Fruit fly (Drosophila melanogaster) whole organism, embryonic: ENCODE results near the gene hook.

Experiments used
- Antp ChIP-seq: fragments of 200-800 bp; sonication (Bioruptor generic); optimal IDR thresholded peaks from 3 replicates; lab custom pipeline; 2016; ENCODE audit warnings: missing biosample characterization, missing genetic modification characterization
- Atf-2 ChIP-seq: fragments of 200-800 bp; sonication (Bioruptor generic); optimal IDR thresholded peaks from 2 replicates; lab custom pipeline; 2016; ENCODE audit warnings: missing biosample characterization, missing genetic modification characterization
- Bdp1 ChIP-seq: fragments of 200-800 bp; sonication (Bioruptor generic); optimal IDR thresholded peaks from 3 replicates; lab custom pipeline; 2016; ENCODE audit warnings: missing biosample characterization, missing genetic modification characterization
- Bgb ChIP-seq: fragments of 200-800 bp; sonication (Bioruptor generic); IDR thresholded peaks from 2 replicates; pipeline ENCODE4 v1.3.6; 2022; ENCODE audit warnings: missing biosample characterization, missing genetic modification characterization; ENCODE audit not compliant: partially characterized antibody
- C15 ChIP-seq: fragments of 200-800 bp; sonication (Bioruptor generic); IDR thresholded peaks from 3 replicates; pipeline ENCODE4 v1.3.6; 2022; ENCODE audit warnings: missing biosample characterization, missing genetic modification characterization
- CG11093 ChIP-seq: fragments of 200-800 bp; sonication (Bioruptor generic); IDR thresholded peaks from 3 replicates; pipeline ENCODE4 v1.3.6; 2022; ENCODE audit warnings: missing biosample characterization, missing genetic modification characterization
- CG11247 ChIP-seq: fragments of 200-800 bp; sonication (Bioruptor generic); IDR thresholded peaks from 2 replicates; pipeline ENCODE4 v1.3.6; 2022; ENCODE audit warnings: missing biosample characterization, missing genetic modification characterization
- CG11723 ChIP-seq: fragments of 200-800 bp; sonication (Bioruptor generic); optimal IDR thresholded peaks from 2 replicates; lab custom pipeline; 2017; ENCODE audit warnings: missing biosample characterization, mild to moderate bottlenecking, missing genetic modification characterization
- CG12071 ChIP-seq: fragments of 200-800 bp; sonication (Bioruptor generic); optimal IDR thresholded peaks from 3 replicates; lab custom pipeline; 2018; ENCODE audit warnings: missing biosample characterization, mild to moderate bottlenecking, missing genetic modification characterization
- CG12104 ChIP-seq: fragments of 200-800 bp; sonication (Bioruptor generic); optimal IDR thresholded peaks from 3 replicates; lab custom pipeline; 2016; ENCODE audit warnings: missing biosample characterization, missing genetic modification characterization
- CG13424 ChIP-seq: fragments of 200-800 bp; sonication (Bioruptor generic); optimal IDR thresholded peaks from 2 replicates; lab custom pipeline; 2019; ENCODE audit warnings: missing biosample characterization, mild to moderate bottlenecking, missing genetic modification characterization, moderate library complexity
- CG14441 ChIP-seq: fragments of 200-800 bp; sonication (Bioruptor generic); IDR thresholded peaks from 2 replicates; pipeline ENCODE4 v1.3.6; 2022; ENCODE audit warnings: missing biosample characterization, missing genetic modification characterization
- CG14667 ChIP-seq: fragments of 200-800 bp; sonication (Bioruptor generic); IDR thresholded peaks from 2 replicates; pipeline ENCODE4 v1.3.6; 2022; ENCODE audit warnings: missing biosample characterization, missing genetic modification characterization
- CG16779 ChIP-seq: fragments of 200-800 bp; sonication (Bioruptor generic); IDR thresholded peaks from 2 replicates; pipeline ENCODE4 v1.3.6; 2022; ENCODE audit warnings: missing biosample characterization, missing genetic modification characterization
- CG1792 ChIP-seq: fragments of 200-800 bp; sonication (Bioruptor generic); optimal IDR thresholded peaks from 2 replicates; lab custom pipeline; 2016; ENCODE audit warnings: missing biosample characterization, missing genetic modification characterization
- CG18599 ChIP-seq: fragments of 200-800 bp; sonication (Bioruptor generic); optimal IDR thresholded peaks from 3 replicates; lab custom pipeline; 2017; ENCODE audit warnings: missing biosample characterization, missing genetic modification characterization, mild to moderate bottlenecking, moderate library complexity, missing genetic modification reagents
- CG18764 ChIP-seq: fragments of 200-800 bp; sonication (Bioruptor generic); optimal IDR thresholded peaks from 3 replicates; lab custom pipeline; 2016; ENCODE audit warnings: missing biosample characterization, missing genetic modification characterization
- CG2875 ChIP-seq: fragments of 200-800 bp; sonication (Bioruptor generic); optimal IDR thresholded peaks from 2 replicates; lab custom pipeline; 2017; ENCODE audit warnings: missing biosample characterization, mild to moderate bottlenecking, missing genetic modification characterization, missing genetic modification reagents
- CG31224 ChIP-seq: fragments of 200-800 bp; sonication (Bioruptor generic); IDR thresholded peaks from 2 replicates; pipeline ENCODE4 v1.3.6; 2022; ENCODE audit warnings: missing biosample characterization, missing genetic modification characterization
- CG31365 ChIP-seq: fragments of 200-800 bp; sonication (Bioruptor generic); optimal IDR thresholded peaks from 2 replicates; lab custom pipeline; 2018; ENCODE audit warnings: missing biosample characterization, mild to moderate bottlenecking, missing genetic modification characterization
- CG32767 ChIP-seq: fragments of 200-800 bp; sonication (Bioruptor generic); IDR thresholded peaks from 2 replicates; pipeline ENCODE4 v1.3.6; 2022; ENCODE audit warnings: missing biosample characterization, missing genetic modification characterization
- CG4328 ChIP-seq: fragments of 200-800 bp; sonication (Bioruptor generic); optimal IDR thresholded peaks from 3 replicates; lab custom pipeline; 2017; ENCODE audit warnings: missing biosample characterization, missing genetic modification reagents, missing genetic modification characterization
- CG4707 ChIP-seq: fragments of 200-800 bp; sonication (Bioruptor generic); optimal IDR thresholded peaks from 2 replicates; lab custom pipeline; 2018; ENCODE audit warnings: missing biosample characterization, mild to moderate bottlenecking, missing genetic modification characterization, moderate library complexity
- CG7271 ChIP-seq: fragments of 200-800 bp; sonication (Bioruptor generic); optimal IDR thresholded peaks from 2 replicates; lab custom pipeline; 2018; ENCODE audit warnings: missing biosample characterization, mild to moderate bottlenecking, missing genetic modification characterization, moderate library complexity
- CG9437 ChIP-seq: fragments of 200-800 bp; sonication (Bioruptor generic); optimal IDR thresholded peaks from 2 replicates; lab custom pipeline; 2018; ENCODE audit warnings: missing biosample characterization, mild to moderate bottlenecking, missing genetic modification characterization
- Camta ChIP-seq: fragments of 200-800 bp; sonication (Bioruptor generic); optimal IDR thresholded peaks from 2 replicates; lab custom pipeline; 2016; ENCODE audit warnings: missing biosample characterization, missing genetic modification characterization
- ERR ChIP-seq: fragments of 200-800 bp; sonication (Bioruptor generic); optimal IDR thresholded peaks from 2 replicates; lab custom pipeline; 2016; ENCODE audit warnings: missing biosample characterization, missing genetic modification characterization
- Ets65A ChIP-seq: fragments of 200-800 bp; sonication (Bioruptor generic); peaks from one replicate; lab custom pipeline; 2016; ENCODE audit warnings: missing biosample characterization, missing genetic modification characterization
- H2.0 ChIP-seq: fragments of 200-800 bp; sonication (Bioruptor generic); IDR thresholded peaks from 2 replicates; pipeline ENCODE4 v1.3.6; 2022; ENCODE audit warnings: missing biosample characterization, missing genetic modification characterization
- Hr39 ChIP-seq: fragments of >200 bp; optimal IDR thresholded peaks from 2 replicates; lab custom pipeline; 2017
- Hr51 ChIP-seq, 2 experiments: fragments of 200-800 bp; sonication (Bioruptor generic); optimal IDR thresholded peaks; 2 replicates in 1 of 2; 3 replicates in 1 of 2; lab custom pipeline; 2016 to 2018; ENCODE audit warnings: missing biosample characterization in 2 of 2, missing genetic modification characterization in 2 of 2, mild to moderate bottlenecking in 1 of 2, moderate library complexity in 1 of 2
- Meics ChIP-seq: fragments of 200-800 bp; sonication (Bioruptor generic); optimal IDR thresholded peaks from 2 replicates; lab custom pipeline; 2017; ENCODE audit warnings: missing biosample characterization, mild to moderate bottlenecking, missing genetic modification characterization
- Nf-YC ChIP-seq: fragments of 200-800 bp; optimal IDR thresholded peaks from 3 replicates; lab custom pipeline; 2019; ENCODE audit warnings: missing biosample characterization, mild to moderate bottlenecking, missing genetic modification characterization, moderate library complexity
- Opbp ChIP-seq: fragments of 200-800 bp; sonication (Bioruptor generic); IDR thresholded peaks from 3 replicates; pipeline ENCODE4 v1.3.6; 2022; ENCODE audit warnings: missing biosample characterization, missing genetic modification characterization; ENCODE audit not compliant: partially characterized antibody
- Tbp ChIP-seq: fragments of >200 bp; optimal IDR thresholded peaks from 2 replicates; lab custom pipeline; 2018; ENCODE audit warnings: missing biosample characterization, missing genetic modification characterization
- az2 ChIP-seq: fragments of 200-800 bp; sonication (Bioruptor generic); optimal IDR thresholded peaks from 3 replicates; lab custom pipeline; 2016; ENCODE audit warnings: missing biosample characterization, missing genetic modification characterization
- chm ChIP-seq: fragments of 200-800 bp; sonication (Bioruptor generic); IDR thresholded peaks from 2 replicates; pipeline ENCODE4 v1.3.6; 2022; ENCODE audit warnings: missing biosample characterization, missing genetic modification characterization
- cwo ChIP-seq: fragments of 200-800 bp; sonication (Bioruptor generic); optimal IDR thresholded peaks from 3 replicates; lab custom pipeline; 2017; ENCODE audit warnings: missing biosample characterization, missing genetic modification characterization, mild to moderate bottlenecking, moderate library complexity, missing genetic modification reagents
- en ChIP-seq: fragments of 200-800 bp; sonication (Bioruptor generic); optimal IDR thresholded peaks from 2 replicates; lab custom pipeline; 2016; ENCODE audit warnings: missing biosample characterization, missing genetic modification characterization
- ewg ChIP-seq: fragments of 200-800 bp; sonication (Bioruptor generic); optimal IDR thresholded peaks from 3 replicates; lab custom pipeline; 2017; ENCODE audit warnings: mild to moderate bottlenecking, missing biosample characterization, missing genetic modification reagents, missing genetic modification characterization
- eyg ChIP-seq: fragments of 200-800 bp; sonication (Bioruptor generic); optimal IDR thresholded peaks from 3 replicates; lab custom pipeline; 2016; ENCODE audit warnings: missing biosample characterization, missing genetic modification characterization
- gcm ChIP-seq: fragments of 200-800 bp; sonication (Bioruptor generic); optimal IDR thresholded peaks from 2 replicates; lab custom pipeline; 2019; ENCODE audit warnings: missing biosample characterization, mild to moderate bottlenecking, missing genetic modification characterization, moderate library complexity
- gcm2 ChIP-seq: fragments of 200-800 bp; sonication (Bioruptor generic); optimal IDR thresholded peaks from 2 replicates; lab custom pipeline; 2016; ENCODE audit warnings: missing biosample characterization, missing genetic modification characterization
- her ChIP-seq: fragments of 200-800 bp; sonication (Bioruptor generic); optimal IDR thresholded peaks from 2 replicates; lab custom pipeline; 2016; ENCODE audit warnings: missing biosample characterization, missing genetic modification characterization
- kah ChIP-seq: fragments of 200-800 bp; sonication (Bioruptor generic); optimal IDR thresholded peaks from 2 replicates; lab custom pipeline; 2018; ENCODE audit warnings: missing biosample characterization, mild to moderate bottlenecking, missing genetic modification characterization
- nerfin-1 ChIP-seq: fragments of 200-800 bp; sonication (Bioruptor generic); optimal IDR thresholded peaks from 3 replicates; lab custom pipeline; 2019; ENCODE audit warnings: missing biosample characterization, mild to moderate bottlenecking, missing genetic modification characterization, moderate library complexity
- sd ChIP-seq: fragments of 200-800 bp; sonication (Bioruptor generic); optimal IDR thresholded peaks from 3 replicates; lab custom pipeline; 2018; ENCODE audit warnings: missing biosample characterization, mild to moderate bottlenecking, missing genetic modification characterization, moderate library complexity
- seq ChIP-seq: fragments of 200-800 bp; sonication (Bioruptor generic); IDR thresholded peaks from 2 replicates; pipeline ENCODE4 v1.3.6; 2022; ENCODE audit warnings: missing biosample characterization, missing genetic modification characterization
- slp2 ChIP-seq: fragments of 200-800 bp; sonication (Bioruptor generic); optimal IDR thresholded peaks from 2 replicates; lab custom pipeline; 2016; ENCODE audit warnings: missing biosample characterization, missing genetic modification characterization
- trh ChIP-seq: fragments of 200-800 bp; sonication (Bioruptor generic); optimal IDR thresholded peaks from 2 replicates; lab custom pipeline; 2016; ENCODE audit warnings: missing biosample characterization, missing genetic modification characterization

The hook gene

dm6 chr2L:19023972-19024743 lies 9.1 kb downstream of the hook start (continued):
- 0 out of 2 replicates have a peak, but pooled peaks have one; percentile 16 for TF ChIP-seq chm
- peak; percentile 87 for TF ChIP-seq CG13424 (tag; lab: Kevin White, UChicago)
- no peak for TF ChIP-seq CG16779
- no peak for TF ChIP-seq CG31365
- peak; percentile 12 for TF ChIP-seq CG18764 (GFP tag; lab: Kevin White, UChicago)
- no peak for TF ChIP-seq Antp (GFP tag; lab: Kevin White, UChicago)
- no peak for TF ChIP-seq gcm2 (GFP tag; lab: Kevin White, UChicago)
- TF ChIP-seq nerfin-1, result peak; percentile 63
- TF ChIP-seq Bgb (GFP tag; lab: Robert Waterston, UW), result no peak; the same call in 1 of the 2 replicates
- no peak for TF ChIP-seq CG14441 (GFP tag; lab: Robert Waterston, UW)
- peak; percentile 38 for TF ChIP-seq ewg (GFP tag; lab: Kevin White, UChicago)
- peak; percentile 62 for TF ChIP-seq CG9437 (GFP tag; lab: Kevin White, UChicago)
- TF ChIP-seq C15 (GFP tag; lab: Robert Waterston, UW), result no peak
- TF ChIP-seq CG31224 (GFP tag; lab: Robert Waterston, UW), result no peak
- TF ChIP-seq H2.0, result peak; percentile 29; the same call in 1 of the 2 replicates
- peak; percentile 92 for TF ChIP-seq CG18599 (GFP tag; lab: Kevin White, UChicago)
- no peak for TF ChIP-seq Opbp
- peak; percentile 55; the same call in 1 of the 2 replicates for TF ChIP-seq seq (GFP tag; lab: Robert Waterston, UW)
- TF ChIP-seq Meics (GFP tag; lab: Kevin White, UChicago), result peak; percentile 86
- TF ChIP-seq Tbp (GFP tag; lab: Kevin White, UChicago), result no peak
- peak; percentile 60 for TF ChIP-seq sd
- no peak for TF ChIP-seq CG11247
- TF ChIP-seq CG4328 (GFP tag; lab: Kevin White, UChicago), result peak; percentile 73
- no peak for TF ChIP-seq CG7271 (tag; lab: Kevin White, UChicago)
- TF ChIP-seq CG12104, result peak; percentile 33
- peak; percentile 89 for TF ChIP-seq Ets65A (GFP tag; lab: Kevin White, UChicago)
- peak; percentile 73 for TF ChIP-seq cwo (GFP tag; lab: Kevin White, UChicago)
- TF ChIP-seq CG12071, result peak; percentile 25
- TF ChIP-seq kah (GFP tag; lab: Kevin White, UChicago), result peak; percentile 47
- peak; percentile 45 for TF ChIP-seq az2
- TF ChIP-seq slp2 (GFP tag; lab: Kevin White, UChicago), result no peak
- TF ChIP-seq en, result no peak
- peak; percentile 23 for TF ChIP-seq Camta (GFP tag; lab: Kevin White, UChicago)
- TF ChIP-seq CG4707 (GFP tag; lab: Kevin White, UChicago), result peak; percentile 8
- no peak for TF ChIP-seq Hr39 (lab: Kevin White, UChicago)
- TF ChIP-seq Hr51 (GFP tag; optimal IDR thresholded peaks at IDR 0.05; lab: Kevin White, UChicago), result peak in 1 of 2 experiments; percentile 86
- peak; percentile 21; the same call in 1 of the 2 replicates for TF ChIP-seq CG14667 (GFP tag; lab: Robert Waterston, UW)
- TF ChIP-seq Atf-2 (GFP tag; lab: Kevin White, UChicago), result no peak
- no peak for TF ChIP-seq CG1792 (GFP tag; lab: Kevin White, UChicago)
- peak; percentile 66 for TF ChIP-seq Nf-YC
- peak; percentile 57 for TF ChIP-seq gcm
- TF ChIP-seq CG11723 (GFP tag; lab: Kevin White, UChicago), result peak; percentile 41
- no peak for TF ChIP-seq Bdp1
- TF ChIP-seq CG2875, result peak; percentile 34
- TF ChIP-seq trh (GFP tag; lab: Kevin White, UChicago), result no peak
- no peak for TF ChIP-seq eyg
- TF ChIP-seq ERR (GFP tag; lab: Kevin White, UChicago), result no peak
- no peak for TF ChIP-seq CG32767 (GFP tag; lab: Robert Waterston, UW)
- TF ChIP-seq CG11093 (GFP tag; lab: Robert Waterston, UW), result peak; percentile 10; the same call in 1 of the 3 replicates
- TF ChIP-seq her (GFP tag; lab: Kevin White, UChicago), result no peak
